Worm (Caenorhabditis elegans) whole organism, L4 larva: ENCODE results near the gene Y116A8C.9.

Experiments used
- fos-1 ChIP-seq: fragments of 150-350 bp; optimal IDR thresholded peaks from 2 replicates; lab custom pipeline; 2014; ENCODE audit warnings: missing biosample characterization, missing genetic modification characterization
- nhr-237 ChIP-seq: sonication (generic microtip); optimal IDR thresholded peaks from 2 replicates; lab custom pipeline; 2017; ENCODE audit warnings: missing biosample characterization, missing genetic modification characterization

DNA sequence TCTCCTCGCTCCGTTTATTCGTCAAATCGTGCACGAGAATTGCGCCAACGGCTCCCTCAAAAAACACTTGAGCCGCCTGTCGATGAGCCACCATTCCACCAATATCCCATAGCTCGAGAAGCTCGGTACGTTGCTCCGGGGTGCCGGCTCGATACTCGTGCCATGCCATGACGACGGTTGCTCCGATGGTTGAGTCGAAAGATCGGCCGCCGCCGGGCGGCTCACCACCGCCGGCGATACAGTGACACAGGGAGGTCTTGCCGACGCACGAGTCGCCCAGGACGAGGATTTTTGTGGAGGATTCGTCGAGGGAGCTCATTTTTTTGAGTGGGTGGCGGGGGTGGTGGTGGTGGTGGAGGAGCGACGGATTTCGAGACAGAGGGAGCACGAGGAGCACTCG, 10.5 kb downstream of the Y116A8C.9 start:
- TF ChIP-seq nhr-237 (tag; lab: Kevin White, UChicago): no peak
- TF ChIP-seq fos-1 (tag; lab: Kevin White, UChicago): no peak
